Fruit fly (Drosophila melanogaster) whole organism, pupa: ENCODE data around the gene CG33630.

Source experiments
- CG12605 ChIP-seq: fragments of 200-800 bp; sonication (Bioruptor generic); IDR thresholded peaks from 2 replicates; pipeline ENCODE4 v1.3.6; 2022; ENCODE audit warnings: missing biosample characterization, missing genetic modification characterization
- CG8159 ChIP-seq: fragments of 200-800 bp; sonication (Bioruptor generic); optimal IDR thresholded peaks from 3 replicates; lab custom pipeline; 2018; ENCODE audit warnings: missing biosample characterization, mild to moderate bottlenecking, missing genetic modification characterization, moderate library complexity
- EcR ChIP-seq: fragments of 200-800 bp; sonication (Bioruptor generic); optimal IDR thresholded peaks from 3 replicates; lab custom pipeline; 2019; ENCODE audit warnings: missing biosample characterization, missing genetic modification characterization, mild to moderate bottlenecking, moderate library complexity, missing genetic modification reagents

dm6 chr3R:10034995-10035446 is 27.4 kb upstream of the CG33630 start:
- no peak for TF ChIP-seq CG12605 (GFP tag; lab: Robert Waterston, UW)
- no peak for TF ChIP-seq CG8159 (tag; lab: Kevin White, UChicago)
- TF ChIP-seq EcR (GFP tag; lab: Kevin White, UChicago): peak; percentile 82
